Worm (Caenorhabditis elegans) whole organism, young adult: ENCODE measurements around the gene R144.3.

ENCODE experiments used
- B0336.3 ChIP-seq: fragments of 200-800 bp; sonication (Bioruptor generic); IDR thresholded peaks from 2 replicates; pipeline ENCODE4 v1.3.6; 2022; ENCODE audit warnings: missing genetic modification characterization, missing compliant biosample characterization
- F37B4.10 ChIP-seq: fragments of 200-800 bp; sonication (Bioruptor generic); IDR thresholded peaks from 2 replicates; pipeline ENCODE4 v1.3.6; 2022; ENCODE audit warnings: missing genetic modification characterization, missing compliant biosample characterization
- F39B2.1 ChIP-seq: fragments of 200-800 bp; sonication (Bioruptor generic); IDR thresholded peaks from 2 replicates; pipeline ENCODE4 v1.3.6; 2022; ENCODE audit warnings: missing genetic modification reagents, missing genetic modification characterization, missing compliant biosample characterization
- F55B11.4 ChIP-seq: sonication (generic microtip); optimal IDR thresholded peaks from 2 replicates; lab custom pipeline; 2016; ENCODE audit warnings: missing compliant biosample characterization, missing genetic modification characterization, borderline replicate concordance; ENCODE audit not compliant: insufficient read depth
- F57A8.1 ChIP-seq: fragments of 200-800 bp; sonication (Bioruptor generic); optimal IDR thresholded peaks from 2 replicates; lab custom pipeline; 2018; ENCODE audit warnings: mild to moderate bottlenecking, missing genetic modification characterization, moderate library complexity, missing compliant biosample characterization
- K11D2.4 ChIP-seq: fragments of 200-800 bp; sonication (Bioruptor generic); IDR thresholded peaks from 2 replicates; pipeline ENCODE4 v1.3.6; 2022; ENCODE audit warnings: missing genetic modification reagents, missing genetic modification characterization, missing compliant biosample characterization
- T07F8.4 ChIP-seq: sonication (generic microtip); optimal IDR thresholded peaks from 2 replicates; lab custom pipeline; 2016; ENCODE audit warnings: mild to moderate bottlenecking, missing genetic modification characterization, moderate library complexity, missing compliant biosample characterization
- Y53G8AR.9 ChIP-seq: fragments of 200-800 bp; sonication (Bioruptor generic); conservative IDR thresholded peaks from 2 replicates; pipeline ENCODE4 v1.3.6; 2022; ENCODE audit warnings: missing genetic modification reagents, missing genetic modification characterization, missing compliant biosample characterization
- Y56A3A.18 ChIP-seq: fragments of 200-800 bp; sonication (Bioruptor generic); IDR thresholded peaks from 2 replicates; pipeline ENCODE4 v1.3.6; 2022; ENCODE audit warnings: missing genetic modification reagents, missing genetic modification characterization, missing compliant biosample characterization
- Y67H2A.10 ChIP-seq: fragments of 200-800 bp; sonication (Bioruptor generic); conservative IDR thresholded peaks from 2 replicates; pipeline ENCODE4 v1.3.6; 2022; ENCODE audit warnings: missing genetic modification reagents, missing genetic modification characterization, missing compliant biosample characterization
- akir-1 ChIP-seq: fragments of 200-800 bp; sonication (Bioruptor generic); optimal IDR thresholded peaks from 2 replicates; lab custom pipeline; 2018; ENCODE audit warnings: mild to moderate bottlenecking, missing genetic modification characterization, moderate library complexity, missing compliant biosample characterization
- aptf-2 ChIP-seq: fragments of 200-800 bp; sonication (Bioruptor generic); conservative IDR thresholded peaks from 2 replicates; pipeline ENCODE4 v1.3.6; 2022; ENCODE audit warnings: missing genetic modification reagents, missing genetic modification characterization, missing compliant biosample characterization
- aptf-3 ChIP-seq: fragments of 200-800 bp; sonication (Bioruptor generic); IDR thresholded peaks from 2 replicates; pipeline ENCODE4 v1.3.6; 2022; ENCODE audit warnings: missing genetic modification characterization, missing compliant biosample characterization
- attf-5 ChIP-seq: fragments of 200-800 bp; sonication (Bioruptor generic); optimal IDR thresholded peaks from 2 replicates; lab custom pipeline; 2018; ENCODE audit warnings: mild to moderate bottlenecking, missing genetic modification characterization, missing compliant biosample characterization
- attf-6 ChIP-seq: fragments of 200-800 bp; sonication (Bioruptor generic); IDR thresholded peaks from 2 replicates; pipeline ENCODE4 v1.3.6; 2022; ENCODE audit warnings: missing genetic modification reagents, missing genetic modification characterization, missing compliant biosample characterization
- bed-1 ChIP-seq: fragments of 200-800 bp; sonication (Bioruptor generic); IDR thresholded peaks from 2 replicates; pipeline ENCODE4 v1.3.6; 2022; ENCODE audit warnings: missing genetic modification reagents, missing genetic modification characterization, missing compliant biosample characterization
- ccch-3 ChIP-seq: fragments of 200-800 bp; sonication (Bioruptor generic); optimal IDR thresholded peaks from 2 replicates; lab custom pipeline; 2018; ENCODE audit warnings: mild to moderate bottlenecking, missing genetic modification characterization, missing compliant biosample characterization
- cebp-1 ChIP-seq, 2 experiments: fragments of 200-800 bp in 1 of 2; sonication (Bioruptor generic) in 1 of 2; sonication (generic microtip) in 1 of 2; IDR thresholded peaks in 1 of 2; optimal IDR thresholded peaks in 1 of 2; 2 replicates each; pipeline versions ENCODE4 v1.3.6 to Lab custom; 2017 to 2022; ENCODE audit warnings: missing compliant biosample characterization in 2 of 2, missing genetic modification characterization in 2 of 2, mild to moderate bottlenecking in 1 of 2, missing genetic modification reagents in 1 of 2, moderate library complexity in 1 of 2
- cebp-2 ChIP-seq: fragments of 200-800 bp; sonication (Bioruptor generic); IDR thresholded peaks from 2 replicates; pipeline ENCODE4 v1.3.6; 2022; ENCODE audit warnings: missing genetic modification characterization, missing compliant biosample characterization
- ceh-100 ChIP-seq: fragments of 200-800 bp; sonication (Bioruptor generic); IDR thresholded peaks from 2 replicates; pipeline ENCODE4 v1.3.6; 2022; ENCODE audit warnings: missing genetic modification reagents, missing genetic modification characterization, missing compliant biosample characterization
- ceh-58 ChIP-seq: fragments of 200-800 bp; sonication (Bioruptor generic); IDR thresholded peaks from 2 replicates; pipeline ENCODE4 v1.3.6; 2022; ENCODE audit warnings: missing genetic modification characterization, missing compliant biosample characterization
- ceh-91 ChIP-seq: fragments of 200-800 bp; sonication (Bioruptor generic); IDR thresholded peaks from 2 replicates; pipeline ENCODE4 v1.3.6; 2022; ENCODE audit warnings: missing genetic modification reagents, missing genetic modification characterization, missing compliant biosample characterization
- chd-7 ChIP-seq: sonication (generic microtip); optimal IDR thresholded peaks from 2 replicates; lab custom pipeline; 2016; ENCODE audit warnings: mild to moderate bottlenecking, missing genetic modification characterization, moderate library complexity, missing compliant biosample characterization
- die-1 ChIP-seq: sonication (generic microtip); optimal IDR thresholded peaks from 2 replicates; lab custom pipeline; 2016; ENCODE audit warnings: missing genotype, mild to moderate bottlenecking, missing genetic modification characterization, missing compliant biosample characterization
- dpff-1 ChIP-seq: sonication (generic microtip); optimal IDR thresholded peaks from 2 replicates; lab custom pipeline; 2017; ENCODE audit warnings: mild to moderate bottlenecking, missing genetic modification characterization, missing compliant biosample characterization
- dpl-1 ChIP-seq: fragments of 150-350 bp; optimal IDR thresholded peaks from 2 replicates; lab custom pipeline; 2014; ENCODE audit warnings: missing biosample characterization, missing genetic modification reagents, missing genetic modification characterization
- ets-4 ChIP-seq: fragments of 200-800 bp; sonication (Bioruptor generic); optimal IDR thresholded peaks from 2 replicates; lab custom pipeline; 2018; ENCODE audit warnings: mild to moderate bottlenecking, missing genetic modification characterization, missing compliant biosample characterization
- hlh-26 ChIP-seq: fragments of 200-800 bp; sonication (Bioruptor generic); conservative IDR thresholded peaks from 2 replicates; pipeline ENCODE4 v1.3.6; 2022; ENCODE audit warnings: missing genetic modification reagents, missing genetic modification characterization, missing compliant biosample characterization
- lag-1 ChIP-seq: fragments of 200-800 bp; sonication (Bioruptor generic); IDR thresholded peaks from 2 replicates; pipeline ENCODE4 v1.3.6; 2022; ENCODE audit warnings: missing genetic modification reagents, missing genetic modification characterization, missing compliant biosample characterization
- let-607 ChIP-seq, 2 experiments: fragments of 200-800 bp in 1 of 2; sonication (Bioruptor generic) in 1 of 2; sonication (generic microtip) in 1 of 2; optimal IDR thresholded peaks; 2 replicates each; lab custom pipeline; 2016 to 2018; ENCODE audit warnings: mild to moderate bottlenecking in 2 of 2, missing compliant biosample characterization in 2 of 2, missing genetic modification characterization in 2 of 2, moderate library complexity in 2 of 2, missing genotype in 1 of 2
- lin-35 ChIP-seq, 3 experiments: fragments of 150-350 bp in 2 of 3; sonication (generic microtip) in 1 of 3; optimal IDR thresholded peaks; 2 replicates each; lab custom pipeline; 2014 to 2018; ENCODE audit warnings: missing biosample characterization in 3 of 3, missing genetic modification characterization in 3 of 3, missing genetic modification reagents in 3 of 3
- lin-40 ChIP-seq: sonication (generic microtip); optimal IDR thresholded peaks from 2 replicates; lab custom pipeline; 2016; ENCODE audit warnings: missing genetic modification characterization, mild to moderate bottlenecking, missing compliant biosample characterization, missing genotype, missing genetic modification reagents
- lin-54 ChIP-seq: fragments of 200-800 bp; sonication (Bioruptor generic); optimal IDR thresholded peaks from 2 replicates; lab custom pipeline; 2018; ENCODE audit warnings: mild to moderate bottlenecking, missing genetic modification characterization, missing compliant biosample characterization
- lsy-27 ChIP-seq: sonication (generic microtip); optimal IDR thresholded peaks from 2 replicates; lab custom pipeline; 2017; ENCODE audit warnings: missing genetic modification characterization, mild to moderate bottlenecking, missing compliant biosample characterization, antibody characterized with exemption, missing genotype, borderline replicate concordance; ENCODE audit not compliant: insufficient read depth
- nfya-1 ChIP-seq: sonication (generic microtip); optimal IDR thresholded peaks from 2 replicates; lab custom pipeline; 2017; ENCODE audit warnings: antibody characterized with exemption, missing compliant biosample characterization, missing genetic modification characterization, borderline replicate concordance; ENCODE audit not compliant: insufficient read depth
- nfyb-1 ChIP-seq: fragments of 200-800 bp; sonication (Bioruptor generic); IDR thresholded peaks from 2 replicates; pipeline ENCODE4 v1.3.6; 2022; ENCODE audit warnings: missing genetic modification reagents, missing genetic modification characterization, missing compliant biosample characterization
- nhr-90 ChIP-seq: sonication (generic microtip); optimal IDR thresholded peaks from 2 replicates; lab custom pipeline; 2016; ENCODE audit warnings: missing genotype, mild to moderate bottlenecking, missing genetic modification characterization, missing compliant biosample characterization
- repo-1 ChIP-seq: sonication (generic microtip); optimal IDR thresholded peaks from 2 replicates; lab custom pipeline; 2017; ENCODE audit warnings: mild to moderate bottlenecking, missing genetic modification characterization, missing compliant biosample characterization
- snpc-1.1 ChIP-seq: sonication (generic microtip); optimal IDR thresholded peaks from 2 replicates; lab custom pipeline; 2017; ENCODE audit warnings: missing genetic modification characterization, mild to moderate bottlenecking, missing compliant biosample characterization, antibody characterized with exemption, moderate library complexity, missing genotype, missing genetic modification reagents; ENCODE audit not compliant: insufficient read depth
- snpc-1.3 ChIP-seq: sonication (generic microtip); optimal IDR thresholded peaks from 2 replicates; lab custom pipeline; 2017; ENCODE audit warnings: missing genetic modification characterization, mild to moderate bottlenecking, missing compliant biosample characterization, antibody characterized with exemption, moderate library complexity, missing genotype, missing genetic modification reagents; ENCODE audit not compliant: insufficient read depth
- somi-1 ChIP-seq: fragments of 200-800 bp; sonication (Bioruptor generic); optimal IDR thresholded peaks from 2 replicates; lab custom pipeline; 2018; ENCODE audit warnings: mild to moderate bottlenecking, missing genetic modification characterization, missing compliant biosample characterization
- tbx-9 ChIP-seq: sonication (generic microtip); optimal IDR thresholded peaks from 2 replicates; lab custom pipeline; 2016; ENCODE audit warnings: borderline replicate concordance, missing genetic modification characterization, inconsistent platforms, missing compliant biosample characterization
- ztf-18 ChIP-seq: sonication (generic microtip); optimal IDR thresholded peaks from 2 replicates; lab custom pipeline; 2016; ENCODE audit warnings: missing genotype, mild to moderate bottlenecking, missing genetic modification characterization, missing compliant biosample characterization
- ztf-22 ChIP-seq: fragments of 200-800 bp; sonication (Bioruptor generic); optimal IDR thresholded peaks from 2 replicates; lab custom pipeline; 2018; ENCODE audit warnings: mild to moderate bottlenecking, missing genetic modification characterization, moderate library complexity, missing compliant biosample characterization
- ztf-25 ChIP-seq: fragments of 200-800 bp; sonication (Bioruptor generic); IDR thresholded peaks from 2 replicates; pipeline ENCODE4 v1.3.6; 2022; ENCODE audit warnings: missing genetic modification reagents, missing genetic modification characterization, missing compliant biosample characterization
- ztf-3 ChIP-seq: fragments of 200-800 bp; sonication (Bioruptor generic); optimal IDR thresholded peaks from 2 replicates; lab custom pipeline; 2018; ENCODE audit warnings: mild to moderate bottlenecking, missing genetic modification characterization, missing compliant biosample characterization

The R144.3 gene

ce11 chrIII:5013915-5014346, 7.9 kb upstream of the R144.3 start:
- TF ChIP-seq ztf-22 (GFP tag; lab: Kevin White, UChicago) (no peak), dpff-1 (tag; lab: Kevin White, UChicago) (no peak), hlh-26 (no peak), die-1 (tag; lab: Kevin White, UChicago) (no peak), snpc-1.3 (tag; lab: Kevin White, UChicago) (no peak), ceh-100 (0 out of 2 replicates have a peak, but pooled peaks have one; percentile 8), Y67H2A.10 (GFP tag; lab: Robert Waterston, UW) (0 out of 2 replicates have a peak, but pooled peaks have one; percentile 30), F57A8.1 (no peak), akir-1 (no peak), attf-5 (GFP tag; lab: Kevin White, UChicago) (peak; percentile 86), ccch-3 (no peak), aptf-2 (GFP tag; lab: Robert Waterston, UW) (no peak), cebp-2 (0 out of 2 replicates have a peak, but pooled peaks have one; percentile 13), attf-6 (no peak), lin-54 (GFP tag; lab: Kevin White, UChicago) (peak; percentile 27), ceh-58 (GFP tag; lab: Robert Waterston, UW) (no peak), lag-1 (no peak), nhr-90 (peak; percentile 19), ceh-91 (no peak), let-607 (tag; optimal IDR thresholded peaks at IDR 0.05; lab: Kevin White, UChicago) (peak; percentile 60 to 66), F37B4.10 (0 out of 2 replicates have a peak, but pooled peaks have one; percentile 21), F55B11.4 (tag; lab: Kevin White, UChicago) (no peak), B0336.3 (GFP tag; lab: Robert Waterston, UW) (peak; percentile 78), Y56A3A.18 (peak; percentile 52; the same call in 1 of the 2 replicates), ztf-18 (tag; lab: Kevin White, UChicago) (peak; percentile 84), lsy-27 (tag; lab: Kevin White, UChicago) (no peak), snpc-1.1 (tag; lab: Kevin White, UChicago) (no peak), bed-1 (GFP tag; lab: Robert Waterston, UW) (no peak), tbx-9 (no peak), T07F8.4 (tag; lab: Kevin White, UChicago) (no peak), dpl-1 (no peak), ztf-3 (GFP tag; lab: Kevin White, UChicago) (no peak), cebp-1 (GFP tag; IDR thresholded peaks at IDR 0.05; lab: Robert Waterston, UW) (peak; percentile 41; the same call in 1 of the 2 replicates), cebp-1 (tag; optimal IDR thresholded peaks at IDR 0.05; lab: Kevin White, UChicago) (peak; percentile 83), somi-1 (GFP tag; lab: Kevin White, UChicago) (peak; percentile 59), nfyb-1 (peak; percentile 77; the same call in 1 of the 2 replicates), ztf-25 (GFP tag; lab: Robert Waterston, UW) (no peak), Y53G8AR.9 (GFP tag; lab: Robert Waterston, UW) (no peak), nfya-1 (tag; lab: Kevin White, UChicago) (no peak), K11D2.4 (GFP tag; lab: Robert Waterston, UW) (0 out of 2 replicates have a peak, but pooled peaks have one; percentile 39), chd-7 (tag; lab: Kevin White, UChicago) (peak; percentile 53), repo-1 (tag; lab: Kevin White, UChicago) (peak; percentile 0), F39B2.1 (GFP tag; lab: Robert Waterston, UW) (no peak), aptf-3 (GFP tag; lab: Robert Waterston, UW) (no peak), lin-40 (peak; percentile 86), ets-4 (no peak), lin-35 (GFP tag; optimal IDR thresholded peaks at IDR 0.05; lab: Kevin White, UChicago) (peak in 1 of 3 experiments; percentile 73)
